Worm (Caenorhabditis elegans) whole organism, mixed stage, embryonic: ENCODE results near the gene F35F10.6.

ENCODE experiments used
- bed-3 ChIP-seq: fragments of 200-800 bp; sonication (Bioruptor generic); optimal IDR thresholded peaks from 3 replicates; lab custom pipeline; 2018; ENCODE audit warnings: mild to moderate bottlenecking, missing genetic modification characterization, moderate library complexity, missing compliant biosample characterization
- blmp-1 ChIP-seq: fragments of 150-350 bp; optimal IDR thresholded peaks from 2 replicates; lab custom pipeline; 2014; ENCODE audit warnings: missing biosample characterization, missing genetic modification characterization
- ceh-39 ChIP-seq: fragments of 150-350 bp; optimal IDR thresholded peaks from 2 replicates; lab custom pipeline; 2014; ENCODE audit warnings: missing biosample characterization, missing genetic modification characterization
- ceh-43 ChIP-seq: fragments of 200-800 bp; sonication (Bioruptor generic); optimal IDR thresholded peaks from 2 replicates; lab custom pipeline; 2018; ENCODE audit warnings: mild to moderate bottlenecking, missing genetic modification characterization, moderate library complexity, missing compliant biosample characterization
- ceh-83 ChIP-seq: fragments of 200-800 bp; sonication (Bioruptor generic); optimal IDR thresholded peaks from 2 replicates; lab custom pipeline; 2018; ENCODE audit warnings: mild to moderate bottlenecking, missing genetic modification characterization, missing compliant biosample characterization
- ces-1 ChIP-seq: fragments of 150-350 bp; optimal IDR thresholded peaks from 2 replicates; lab custom pipeline; 2014; ENCODE audit warnings: missing biosample characterization, missing genetic modification reagents, missing genetic modification characterization
- drap-1 ChIP-seq: fragments of 200-800 bp; sonication (Bioruptor generic); optimal IDR thresholded peaks from 3 replicates; lab custom pipeline; 2018; ENCODE audit warnings: mild to moderate bottlenecking, missing genetic modification characterization, missing compliant biosample characterization
- elt-1 ChIP-seq: sonication (generic microtip); optimal IDR thresholded peaks from 2 replicates; lab custom pipeline; 2017; ENCODE audit warnings: missing genetic modification characterization, mild to moderate bottlenecking, missing compliant biosample characterization, antibody characterized with exemption, moderate library complexity, borderline replicate concordance; ENCODE audit not compliant: insufficient read depth
- elt-3 ChIP-seq: fragments of 150-350 bp; optimal IDR thresholded peaks from 2 replicates; lab custom pipeline; 2014; ENCODE audit warnings: missing biosample characterization, missing genetic modification characterization
- flh-1 ChIP-seq: fragments of 200-800 bp; sonication (Bioruptor generic); optimal IDR thresholded peaks from 2 replicates; lab custom pipeline; 2018; ENCODE audit warnings: mild to moderate bottlenecking, missing genetic modification characterization, moderate library complexity, missing compliant biosample characterization
- ham-2 ChIP-seq: fragments of 200-800 bp; sonication (Bioruptor generic); optimal IDR thresholded peaks from 2 replicates; lab custom pipeline; 2018; ENCODE audit warnings: mild to moderate bottlenecking, missing genetic modification characterization, missing compliant biosample characterization
- hlh-1 ChIP-seq: fragments of 150-350 bp; optimal IDR thresholded peaks from 2 replicates; lab custom pipeline; 2014; ENCODE audit warnings: missing biosample characterization, missing genetic modification reagents, missing genetic modification characterization
- lin-13 ChIP-seq: fragments of 150-350 bp; optimal IDR thresholded peaks from 2 replicates; lab custom pipeline; 2014; ENCODE audit warnings: missing biosample characterization, missing genetic modification characterization
- lin-32 ChIP-seq: fragments of 200-800 bp; sonication (Bioruptor generic); optimal IDR thresholded peaks from 2 replicates; lab custom pipeline; 2018; ENCODE audit warnings: mild to moderate bottlenecking, missing genetic modification characterization, missing compliant biosample characterization
- lsy-2 ChIP-seq: fragments of 150-350 bp; optimal IDR thresholded peaks from 2 replicates; lab custom pipeline; 2014; ENCODE audit warnings: missing biosample characterization, missing genetic modification characterization
- mab-5 ChIP-seq: fragments of 150-350 bp; optimal IDR thresholded peaks from 2 replicates; lab custom pipeline; 2014; ENCODE audit warnings: missing biosample characterization, missing genetic modification characterization
- mep-1 ChIP-seq: fragments of 150-350 bp; optimal IDR thresholded peaks from 2 replicates; lab custom pipeline; 2017; ENCODE audit warnings: missing biosample characterization, missing genetic modification reagents, missing genetic modification characterization, inconsistent platforms
- mls-2 ChIP-seq: sonication (generic microtip); optimal IDR thresholded peaks from 2 replicates; lab custom pipeline; 2016; ENCODE audit warnings: mild to moderate bottlenecking, missing genetic modification characterization, moderate library complexity, missing compliant biosample characterization
- nhr-12 ChIP-seq: fragments of 150-350 bp; optimal IDR thresholded peaks from 2 replicates; lab custom pipeline; 2014; ENCODE audit warnings: missing biosample characterization, missing genetic modification characterization
- nhr-2 ChIP-seq: fragments of 150-350 bp; optimal IDR thresholded peaks from 2 replicates; lab custom pipeline; 2014; ENCODE audit warnings: missing biosample characterization, missing genetic modification characterization
- nhr-237 ChIP-seq: fragments of 150-350 bp; optimal IDR thresholded peaks from 2 replicates; lab custom pipeline; 2014; ENCODE audit warnings: missing biosample characterization, missing genetic modification characterization
- nhr-28 ChIP-seq: fragments of 150-350 bp; optimal IDR thresholded peaks from 2 replicates; lab custom pipeline; 2014; ENCODE audit warnings: missing biosample characterization, missing genetic modification characterization
- nhr-76 ChIP-seq: sonication (generic microtip); optimal IDR thresholded peaks from 2 replicates; lab custom pipeline; 2017; ENCODE audit warnings: missing biosample characterization, missing genetic modification characterization
- sem-2 ChIP-seq: fragments of 200-800 bp; sonication (Bioruptor generic); optimal IDR thresholded peaks from 2 replicates; lab custom pipeline; 2018; ENCODE audit warnings: mild to moderate bottlenecking, missing genetic modification characterization, missing compliant biosample characterization
- sptf-1 ChIP-seq: sonication (generic microtip); optimal IDR thresholded peaks from 2 replicates; lab custom pipeline; 2017; ENCODE audit warnings: mild to moderate bottlenecking, missing genetic modification characterization, moderate library complexity, missing compliant biosample characterization
- unc-120 ChIP-seq: sonication (generic microtip); optimal IDR thresholded peaks from 2 replicates; lab custom pipeline; 2017; ENCODE audit warnings: missing genetic modification characterization, missing compliant biosample characterization; ENCODE audit not compliant: poor library complexity, severe bottlenecking
- unc-39 ChIP-seq: fragments of 150-350 bp; optimal IDR thresholded peaks from 2 replicates; lab custom pipeline; 2014; ENCODE audit warnings: missing biosample characterization, missing genetic modification characterization
- unc-62 ChIP-seq: fragments of 150-350 bp; optimal IDR thresholded peaks from 2 replicates; lab custom pipeline; 2014; ENCODE audit warnings: missing biosample characterization, missing genetic modification reagents, missing genetic modification characterization
- zip-8 ChIP-seq: fragments of 150-350 bp; optimal IDR thresholded peaks from 2 replicates; lab custom pipeline; 2014; ENCODE audit warnings: missing biosample characterization, missing genetic modification characterization
- ztf-11 ChIP-seq: fragments of 150-350 bp; optimal IDR thresholded peaks from 2 replicates; lab custom pipeline; 2014; ENCODE audit warnings: missing biosample characterization, missing genetic modification characterization

The F35F10.6 gene

DNA sequence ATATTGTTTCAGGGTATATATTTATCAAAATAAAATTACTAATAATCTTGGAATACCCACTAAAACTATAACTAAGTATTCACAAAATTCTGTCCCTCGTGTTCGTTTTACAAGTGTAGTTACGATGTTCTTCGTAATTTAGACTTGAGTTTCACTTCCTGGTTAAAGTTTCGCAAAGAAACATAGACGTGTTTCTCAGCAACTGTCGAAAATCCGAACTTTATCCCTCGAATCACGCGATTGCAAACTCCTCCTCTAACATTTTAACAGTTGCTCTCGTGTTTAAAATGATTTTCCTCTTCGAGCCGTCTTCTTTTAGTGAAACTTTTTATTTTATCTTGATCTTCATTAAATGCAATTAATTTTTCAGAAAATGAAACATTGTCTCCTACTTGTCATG is 9.2 kb downstream of the F35F10.6 start, which contains the start of gene T28A11.2:
TSS of gene T28A11.2 (plus strand) at position 371 of the 400 bp plus-strand sequence.
- TF ChIP-seq mls-2 (tag; lab: Kevin White, UChicago) (no peak), blmp-1 (tag; lab: Kevin White, UChicago) (no peak), nhr-12 (tag; lab: Kevin White, UChicago) (no peak), unc-62 (GFP tag; lab: Kevin White, UChicago) (no peak), ceh-39 (no peak), ztf-11 (tag; lab: Kevin White, UChicago) (no peak), mep-1 (tag; lab: Kevin White, UChicago) (no peak), elt-3 (no peak), elt-1 (tag; lab: Kevin White, UChicago) (no peak), lin-32 (GFP tag; lab: Kevin White, UChicago) (no peak), bed-3 (GFP tag; lab: Kevin White, UChicago) (no peak), nhr-28 (no peak), hlh-1 (tag; lab: Kevin White, UChicago) (no peak), nhr-2 (tag; lab: Kevin White, UChicago) (no peak), drap-1 (GFP tag; lab: Kevin White, UChicago) (no peak), sptf-1 (tag; lab: Kevin White, UChicago) (no peak), sem-2 (GFP tag; lab: Kevin White, UChicago) (no peak), ceh-43 (GFP tag; lab: Kevin White, UChicago) (no peak), mab-5 (tag; lab: Kevin White, UChicago) (no peak)

- no peak for TF ChIP-seq ham-2
- TF ChIP-seq hlh-1 (tag; lab: Kevin White, UChicago), result no peak
- no peak for TF ChIP-seq blmp-1 (tag; lab: Kevin White, UChicago)
- no peak for TF ChIP-seq lin-32 (GFP tag; lab: Kevin White, UChicago)
- no peak for TF ChIP-seq unc-39
- no peak for TF ChIP-seq lsy-2 (tag; lab: Kevin White, UChicago)
- TF ChIP-seq nhr-12 (tag; lab: Kevin White, UChicago), result no peak
- TF ChIP-seq, all 35 proteins: peak for 0
These were observed 10.0 kb downstream of the F35F10.6 start for ce11 chrV:3279138-3279537.

- no peak for TF ChIP-seq flh-1
- no peak for TF ChIP-seq nhr-2 (tag; lab: Kevin White, UChicago)
- no peak for TF ChIP-seq lin-32 (GFP tag; lab: Kevin White, UChicago)
- no peak for TF ChIP-seq ceh-43 (GFP tag; lab: Kevin White, UChicago)
- no peak for TF ChIP-seq nhr-12 (tag; lab: Kevin White, UChicago)
- no peak for TF ChIP-seq lsy-2 (tag; lab: Kevin White, UChicago)
- TF ChIP-seq zip-8, result no peak
- TF ChIP-seq lin-13 (tag; lab: Kevin White, UChicago), result no peak
- TF ChIP-seq ces-1 (GFP tag; lab: Kevin White, UChicago), result no peak
These were observed 11.0 kb downstream of the F35F10.6 start, which contains the start of gene fbxa-64 for ce11 chrV:3278101-3278639. TSS of gene fbxa-64 (minus strand) at chrV:3278151.

- TF ChIP-seq ztf-11 (tag; lab: Kevin White, UChicago) (no peak), bed-3 (GFP tag; lab: Kevin White, UChicago) (no peak), unc-39 (no peak), ceh-39 (no peak), mls-2 (tag; lab: Kevin White, UChicago) (no peak)
These were observed 13.0 kb downstream of the F35F10.6 start for ce11 chrV:3276184-3276583.

- TF ChIP-seq sem-2 (GFP tag; lab: Kevin White, UChicago) (no peak), nhr-12 (tag; lab: Kevin White, UChicago) (no peak), bed-3 (GFP tag; lab: Kevin White, UChicago) (no peak), nhr-237 (tag; lab: Kevin White, UChicago) (no peak), ceh-43 (GFP tag; lab: Kevin White, UChicago) (no peak), blmp-1 (tag; lab: Kevin White, UChicago) (no peak), nhr-28 (no peak), nhr-76 (tag; lab: Kevin White, UChicago) (no peak), unc-120 (no peak), ceh-83 (GFP tag; lab: Kevin White, UChicago) (no peak), lin-13 (tag; lab: Kevin White, UChicago) (no peak)
- TF ChIP-seq, all 35 proteins: peak for 0
These were observed 14.1 kb downstream of the F35F10.6 start, which contains the start of gene T28A11.3 for ce11 chrV:3275033-3275432. TSS of gene T28A11.3 (plus strand) at chrV:3275333.
